Worm (Caenorhabditis elegans) whole organism, L4 larva: Measurements from ENCODE around the gene T25B6.4.

Experiments
- F10B5.3 ChIP-seq: sonication (generic microtip); optimal IDR thresholded peaks from 2 replicates; lab custom pipeline; 2016; ENCODE audit warnings: mild to moderate bottlenecking, missing genetic modification characterization, missing compliant biosample characterization
- F49E8.2 ChIP-seq: sonication (generic microtip); optimal IDR thresholded peaks from 2 replicates; lab custom pipeline; 2016; ENCODE audit warnings: missing compliant biosample characterization, mild to moderate bottlenecking, missing genetic modification characterization, borderline replicate concordance
- T20F7.1 ChIP-seq: fragments of 200-800 bp; sonication (Bioruptor generic); optimal IDR thresholded peaks from 2 replicates; lab custom pipeline; 2018; ENCODE audit warnings: mild to moderate bottlenecking, missing genetic modification characterization, missing compliant biosample characterization
- Y48G9A.11 ChIP-seq: fragments of 200-800 bp; sonication (Bioruptor generic); IDR thresholded peaks from 2 replicates; pipeline ENCODE4 v1.3.6; 2022; ENCODE audit warnings: missing genetic modification reagents, missing genetic modification characterization, missing compliant biosample characterization
- Y5F2A.4 ChIP-seq: fragments of 200-800 bp; sonication (Bioruptor generic); optimal IDR thresholded peaks from 2 replicates; lab custom pipeline; 2018; ENCODE audit warnings: mild to moderate bottlenecking, missing genetic modification characterization, missing compliant biosample characterization
- Y75B8A.6 ChIP-seq: fragments of 200-800 bp; sonication (Bioruptor generic); IDR thresholded peaks from 2 replicates; pipeline ENCODE4 v1.3.6; 2022; ENCODE audit warnings: missing genetic modification reagents, missing genetic modification characterization, missing compliant biosample characterization
- ZK546.5 ChIP-seq, 2 experiments: sonication (generic microtip); optimal IDR thresholded peaks; 2 replicates each; lab custom pipeline; 2017; ENCODE audit warnings: missing biosample characterization in 2 of 2, missing genetic modification characterization in 2 of 2
- aha-1 ChIP-seq: fragments of 150-350 bp; peaks from one replicate; lab custom pipeline; 2014; ENCODE audit warnings: missing biosample characterization, missing genetic modification characterization
- aly-2 ChIP-seq: sonication (generic microtip); optimal IDR thresholded peaks from 2 replicates; lab custom pipeline; 2018; ENCODE audit warnings: missing biosample characterization, missing genetic modification characterization
- ama-1 ChIP-seq: fragments of 150-350 bp; optimal IDR thresholded peaks from 2 replicates; lab custom pipeline; 2014; ENCODE audit warnings: inconsistent platforms, mixed read lengths
- ceh-62 ChIP-seq: sonication (generic microtip); optimal IDR thresholded peaks from 2 replicates; lab custom pipeline; 2017; ENCODE audit warnings: missing biosample characterization, missing genetic modification characterization
- ceh-82 ChIP-seq: sonication (generic microtip); optimal IDR thresholded peaks from 2 replicates; lab custom pipeline; 2017; ENCODE audit warnings: missing biosample characterization, missing genetic modification characterization
- egl-27 ChIP-seq: sonication (generic microtip); optimal IDR thresholded peaks from 3 replicates; lab custom pipeline; 2017; ENCODE audit warnings: missing biosample characterization, missing genetic modification reagents, missing genetic modification characterization
- egl-43 ChIP-seq: fragments of 200-800 bp; sonication (Bioruptor generic); IDR thresholded peaks from 2 replicates; pipeline ENCODE4 v1.3.6; 2022; ENCODE audit warnings: missing genetic modification reagents, missing genetic modification characterization, missing compliant biosample characterization
- fkh-10 ChIP-seq: fragments of 150-350 bp; optimal IDR thresholded peaks from 2 replicates; lab custom pipeline; 2014; ENCODE audit warnings: missing biosample characterization, missing genetic modification reagents, missing genetic modification characterization
- hif-1 ChIP-seq, 2 experiments: sonication (generic microtip); optimal IDR thresholded peaks; 2 replicates each; lab custom pipeline; 2016 to 2017; ENCODE audit warnings: missing compliant biosample characterization in 2 of 2, missing genetic modification characterization in 2 of 2, missing genetic modification reagents in 2 of 2, missing genotype in 2 of 2, mild to moderate bottlenecking in 1 of 2
- hmg-1.1 ChIP-seq: fragments of 200-800 bp; sonication (Bioruptor generic); IDR thresholded peaks from 2 replicates; pipeline ENCODE4 v1.3.6; 2022; ENCODE audit warnings: missing genetic modification reagents, missing genetic modification characterization, missing compliant biosample characterization
- lim-7 ChIP-seq: fragments of 200-800 bp; sonication (Bioruptor generic); IDR thresholded peaks from 2 replicates; pipeline ENCODE4 v1.3.6; 2022; ENCODE audit warnings: missing genetic modification characterization, missing compliant biosample characterization
- lin-13 ChIP-seq: fragments of 150-350 bp; optimal IDR thresholded peaks from 2 replicates; lab custom pipeline; 2014; ENCODE audit warnings: missing biosample characterization, missing genetic modification reagents, missing genetic modification characterization
- lin-15B ChIP-seq: fragments of 150-350 bp; sonication (generic microtip); optimal IDR thresholded peaks from 3 replicates; lab custom pipeline; 2014; ENCODE audit warnings: missing biosample characterization, missing genetic modification characterization
- lsy-2 ChIP-seq, 2 experiments: fragments of 150-350 bp in 1 of 2; sonication (generic microtip) in 1 of 2; optimal IDR thresholded peaks; 2 replicates each; lab custom pipeline; 2014 to 2017; ENCODE audit warnings: missing biosample characterization in 2 of 2, missing genetic modification characterization in 2 of 2
- mxl-3 ChIP-seq: fragments of 200-800 bp; sonication (Bioruptor generic); optimal IDR thresholded peaks from 2 replicates; lab custom pipeline; 2018; ENCODE audit warnings: mild to moderate bottlenecking, missing genetic modification characterization, missing compliant biosample characterization
- nhr-111 ChIP-seq: fragments of 200-800 bp; sonication (Bioruptor generic); optimal IDR thresholded peaks from 2 replicates; lab custom pipeline; 2018; ENCODE audit warnings: mild to moderate bottlenecking, missing genetic modification characterization, missing compliant biosample characterization
- nhr-25 ChIP-seq: sonication (generic microtip); optimal IDR thresholded peaks from 2 replicates; lab custom pipeline; 2017; ENCODE audit warnings: missing genetic modification characterization, mild to moderate bottlenecking, missing compliant biosample characterization, antibody characterized with exemption, moderate library complexity, borderline replicate concordance; ENCODE audit not compliant: insufficient read depth
- nhr-28 ChIP-seq: fragments of 150-350 bp; optimal IDR thresholded peaks from 2 replicates; lab custom pipeline; 2014; ENCODE audit warnings: missing biosample characterization, missing genetic modification characterization
- nhr-48 ChIP-seq: sonication (generic microtip); optimal IDR thresholded peaks from 2 replicates; lab custom pipeline; 2016; ENCODE audit warnings: mild to moderate bottlenecking, missing genetic modification characterization, missing compliant biosample characterization
- nhr-77 ChIP-seq: fragments of 150-350 bp; optimal IDR thresholded peaks from 2 replicates; lab custom pipeline; 2014; ENCODE audit warnings: missing biosample characterization, missing genetic modification characterization
- pha-4 ChIP-seq, 2 experiments: fragments of 150-350 bp in 1 of 2; fragments of 200-800 bp in 1 of 2; sonication (Bioruptor generic) in 1 of 2; IDR thresholded peaks in 1 of 2; optimal IDR thresholded peaks in 1 of 2; 2 replicates each; pipeline versions ENCODE4 v1.3.6 to Lab custom; 2014 to 2022; ENCODE audit warnings: missing genetic modification characterization in 2 of 2, missing genetic modification reagents in 2 of 2, missing biosample characterization in 1 of 2, missing compliant biosample characterization in 1 of 2
- rbr-2 ChIP-seq: sonication (generic microtip); optimal IDR thresholded peaks from 2 replicates; lab custom pipeline; 2016; ENCODE audit warnings: missing genotype, missing genetic modification characterization, missing compliant biosample characterization
- saeg-2 ChIP-seq: fragments of 200-800 bp; sonication (Bioruptor generic); IDR thresholded peaks from 2 replicates; pipeline ENCODE4 v1.3.6; 2022; ENCODE audit warnings: missing genetic modification reagents, missing genetic modification characterization, missing compliant biosample characterization
- sdz-12 ChIP-seq: fragments of 200-800 bp; sonication (Bioruptor generic); optimal IDR thresholded peaks from 2 replicates; lab custom pipeline; 2018; ENCODE audit warnings: mild to moderate bottlenecking, missing genetic modification characterization, missing compliant biosample characterization
- skn-1 ChIP-seq: fragments of 150-350 bp; optimal IDR thresholded peaks from 2 replicates; lab custom pipeline; 2014; ENCODE audit warnings: missing biosample characterization, missing genetic modification characterization
- snpc-4 ChIP-seq: fragments of 150-350 bp; optimal IDR thresholded peaks from 2 replicates; lab custom pipeline; 2014; ENCODE audit warnings: missing biosample characterization, missing genetic modification characterization
- unc-62 ChIP-seq, 3 experiments: fragments of 150-350 bp in 1 of 3; sonication (generic microtip); optimal IDR thresholded peaks in 2 of 3; peaks in 1 of 3; 1 replicate in 1 of 3; 2 replicates in 2 of 3; lab custom pipeline; 2014 to 2017; ENCODE audit warnings: missing biosample characterization in 3 of 3, missing genetic modification characterization in 3 of 3, missing genetic modification reagents in 3 of 3, missing genotype in 1 of 3
- zip-11 ChIP-seq: fragments of 200-800 bp; sonication (Bioruptor generic); IDR thresholded peaks from 2 replicates; pipeline ENCODE4 v1.3.6; 2022; ENCODE audit warnings: missing genetic modification characterization, missing compliant biosample characterization
- ztf-7 ChIP-seq: fragments of 150-350 bp; optimal IDR thresholded peaks from 2 replicates; lab custom pipeline; 2014; ENCODE audit warnings: missing biosample characterization, missing genetic modification characterization

The T25B6.4 gene

DNA sequence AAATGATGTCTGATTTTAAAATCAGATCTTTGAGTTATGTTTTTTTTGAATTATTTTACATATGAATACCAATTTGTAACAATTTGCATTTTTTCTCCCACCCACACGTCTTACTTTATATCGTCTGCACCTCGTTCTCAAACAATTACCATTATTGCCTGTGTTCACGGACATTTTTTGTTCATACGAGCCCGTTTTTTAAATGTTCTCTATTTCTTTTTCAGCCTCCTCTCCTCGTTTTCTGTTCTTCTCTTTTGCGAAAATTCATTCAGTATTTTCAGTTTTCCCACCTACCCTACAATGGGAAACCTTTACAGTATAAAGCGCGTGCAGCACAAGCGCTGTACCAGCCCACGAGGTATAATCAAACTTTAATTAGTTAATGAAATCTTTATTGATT, 30.4 kb downstream of the T25B6.4 start, which contains the start of gene prdm-14:
prdm-14 (plus strand) TSS at position 301 of the 400 bp plus-strand sequence.
- TF ChIP-seq nhr-28 (tag; lab: Kevin White, UChicago), result no peak
- TF ChIP-seq nhr-111, result no peak
- TF ChIP-seq aha-1 (tag; lab: Kevin White, UChicago), result peak; percentile 0

- TF ChIP-seq Y5F2A.4 (no peak), ztf-7 (tag; lab: Kevin White, UChicago) (no peak), F10B5.3 (tag; lab: Kevin White, UChicago) (no peak), lsy-2 (tag; optimal IDR thresholded peaks at IDR 0.05; lab: Kevin White, UChicago) (no peak), Y75B8A.6 (GFP tag; lab: Robert Waterston, UW) (no peak), T20F7.1 (GFP tag; lab: Kevin White, UChicago) (no peak), rbr-2 (tag; lab: Kevin White, UChicago) (no peak), lin-15B (tag; lab: Kevin White, UChicago) (no peak), ceh-62 (tag; lab: Kevin White, UChicago) (no peak), egl-27 (no peak), nhr-111 (no peak), pha-4 (GFP tag; IDR thresholded peaks at IDR 0.05; lab: Robert Waterston, UW) (no peak), pha-4 (tag; optimal IDR thresholded peaks at IDR 0.05; lab: Kevin White, UChicago) (no peak), ama-1 (lab: Kevin White, UChicago) (no peak), F49E8.2 (tag; lab: Kevin White, UChicago) (no peak), mxl-3 (GFP tag; lab: Kevin White, UChicago) (no peak), nhr-48 (tag; lab: Kevin White, UChicago) (no peak)
Observed at ce11 chrX:9048657-9049056, 33.1 kb downstream of the T25B6.4 start, which contains the start of gene F47E1.20. Gene F47E1.20 (plus strand): TSS chrX:9048957.

- peak; percentile 14 for TF ChIP-seq nhr-28 (tag; lab: Kevin White, UChicago)
- peak in 1 of 2 experiments; percentile 15 for TF ChIP-seq unc-62 (GFP tag; optimal IDR thresholded peaks at IDR 0.05 in 1 of 2; lab: Kevin White, UChicago)
- no peak for TF ChIP-seq unc-62 (tag; optimal IDR thresholded peaks at IDR 0.05; lab: Kevin White, UChicago)
- no peak for TF ChIP-seq hif-1 (tag; optimal IDR thresholded peaks at IDR 0.05; lab: Kevin White, UChicago)
Observed at ce11 chrX:9053426-9053825, 37.9 kb downstream of the T25B6.4 start.

DNA sequence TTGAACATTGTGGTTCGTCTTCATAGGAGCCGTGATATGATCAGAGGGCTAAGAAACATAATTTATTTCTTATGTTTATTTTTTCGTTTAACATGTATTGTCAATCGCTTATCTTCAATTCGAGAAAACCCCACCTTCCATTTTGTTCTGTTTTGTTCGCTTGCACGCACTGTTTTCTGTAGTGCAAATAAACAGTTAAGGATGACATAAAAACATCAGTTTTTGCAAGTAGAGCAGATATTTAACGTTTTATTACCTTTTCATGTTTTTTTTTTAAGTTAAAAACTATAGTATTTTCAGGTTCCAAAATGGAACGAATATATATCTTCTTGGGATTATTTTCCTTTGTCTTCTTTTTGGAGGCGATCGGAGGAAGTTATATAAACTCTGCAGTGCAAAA, 41.8 kb downstream of the T25B6.4 start, which contains the start of gene F47E1.2:
F47E1.2 (plus strand) TSS at position 301 of the 400 bp plus-strand sequence.
- TF ChIP-seq Y48G9A.11 (GFP tag; lab: Robert Waterston, UW) (no peak), sdz-12 (GFP tag; lab: Kevin White, UChicago) (no peak), egl-43 (GFP tag; lab: Robert Waterston, UW) (no peak), saeg-2 (GFP tag; lab: Robert Waterston, UW) (no peak), nhr-77 (tag; lab: Kevin White, UChicago) (no peak), zip-11 (GFP tag; lab: Robert Waterston, UW) (no peak), aly-2 (no peak), lim-7 (GFP tag; lab: Robert Waterston, UW) (no peak), nhr-25 (tag; lab: Kevin White, UChicago) (no peak), hmg-1.1 (GFP tag; lab: Robert Waterston, UW) (no peak), fkh-10 (GFP tag; lab: Kevin White, UChicago) (no peak), egl-27 (no peak), ceh-82 (tag; lab: Kevin White, UChicago) (no peak), lin-13 (GFP tag; lab: Kevin White, UChicago) (no peak), ZK546.5 (tag; optimal IDR thresholded peaks at IDR 0.05; lab: Kevin White, UChicago) (no peak), snpc-4 (tag; lab: Kevin White, UChicago) (no peak), skn-1 (tag; lab: Kevin White, UChicago) (no peak)
